Worm (Caenorhabditis elegans) whole organism, L4 larva: ENCODE measurements around the gene W04B5.6.
A peak's percentile ranks its signal among the peaks of the same experiment; 100 is the strongest.
"Not testable (repeated sequence)": the region's sequence is repeated elsewhere in the genome, so short reads cannot be mapped to it uniquely, and the experiment has no call there.

ENCODE experiments used
- D1046.2 ChIP-seq: fragments of 200-800 bp; sonication (Bioruptor generic); IDR thresholded peaks from 2 replicates; pipeline ENCODE4 v1.3.6; 2022; ENCODE audit warnings: missing genetic modification characterization, missing compliant biosample characterization
- F10B5.3 ChIP-seq: sonication (generic microtip); optimal IDR thresholded peaks from 2 replicates; lab custom pipeline; 2016; ENCODE audit warnings: mild to moderate bottlenecking, missing genetic modification characterization, missing compliant biosample characterization
- arid-1 ChIP-seq: fragments of 200-800 bp; sonication (Bioruptor generic); conservative IDR thresholded peaks from 2 replicates; pipeline ENCODE4 v1.3.6; 2022; ENCODE audit warnings: missing genetic modification reagents, missing genetic modification characterization, missing compliant biosample characterization
- attf-4 ChIP-seq: sonication (generic microtip); optimal IDR thresholded peaks from 3 replicates; lab custom pipeline; 2017; ENCODE audit warnings: missing biosample characterization, missing genetic modification characterization
- ceh-28 ChIP-seq: fragments of 150-350 bp; optimal IDR thresholded peaks from 2 replicates; lab custom pipeline; 2014; ENCODE audit warnings: missing biosample characterization, missing genetic modification reagents, missing genetic modification characterization
- ceh-32 ChIP-seq: sonication (generic microtip); optimal IDR thresholded peaks from 2 replicates; lab custom pipeline; 2016; ENCODE audit warnings: mild to moderate bottlenecking, missing genetic modification characterization, missing compliant biosample characterization; ENCODE audit not compliant: poor library complexity
- ceh-44 ChIP-seq: fragments of 200-800 bp; sonication (Bioruptor generic); IDR thresholded peaks from 2 replicates; pipeline ENCODE4 v1.3.6; 2022; ENCODE audit warnings: missing genetic modification reagents, missing genetic modification characterization, missing compliant biosample characterization
- ceh-82 ChIP-seq: sonication (generic microtip); optimal IDR thresholded peaks from 2 replicates; lab custom pipeline; 2017; ENCODE audit warnings: missing biosample characterization, missing genetic modification characterization
- ces-1 ChIP-seq: fragments of 150-350 bp; sonication (generic microtip); optimal IDR thresholded peaks from 4 replicates; lab custom pipeline; 2014; ENCODE audit warnings: missing biosample characterization, missing genetic modification reagents, missing genetic modification characterization
- dmd-8 ChIP-seq: fragments of 200-800 bp; sonication (Bioruptor generic); IDR thresholded peaks from 2 replicates; pipeline ENCODE4 v1.3.6; 2022; ENCODE audit warnings: missing genetic modification characterization, missing compliant biosample characterization
- dmd-9 ChIP-seq: fragments of 200-800 bp; sonication (Bioruptor generic); IDR thresholded peaks from 2 replicates; pipeline ENCODE4 v1.3.6; 2022; ENCODE audit warnings: missing genetic modification reagents, missing genetic modification characterization, missing compliant biosample characterization
- dve-1 ChIP-seq: sonication (generic microtip); optimal IDR thresholded peaks from 2 replicates; lab custom pipeline; 2017; ENCODE audit warnings: antibody characterized with exemption, mild to moderate bottlenecking, missing genetic modification characterization, missing compliant biosample characterization; ENCODE audit not compliant: insufficient read depth
- egl-43 ChIP-seq: fragments of 200-800 bp; sonication (Bioruptor generic); IDR thresholded peaks from 2 replicates; pipeline ENCODE4 v1.3.6; 2022; ENCODE audit warnings: missing genetic modification reagents, missing genetic modification characterization, missing compliant biosample characterization
- gei-8 ChIP-seq: fragments of 200-800 bp; sonication (Bioruptor generic); optimal IDR thresholded peaks from 2 replicates; lab custom pipeline; 2018; ENCODE audit warnings: mild to moderate bottlenecking, missing genetic modification characterization, missing compliant biosample characterization
- hlh-11 ChIP-seq: fragments of 200-800 bp; sonication (Bioruptor generic); optimal IDR thresholded peaks from 2 replicates; lab custom pipeline; 2018; ENCODE audit warnings: mild to moderate bottlenecking, missing genetic modification characterization, missing compliant biosample characterization
- lim-7 ChIP-seq: fragments of 200-800 bp; sonication (Bioruptor generic); IDR thresholded peaks from 2 replicates; pipeline ENCODE4 v1.3.6; 2022; ENCODE audit warnings: missing genetic modification characterization, missing compliant biosample characterization
- lin-13 ChIP-seq: fragments of 150-350 bp; optimal IDR thresholded peaks from 2 replicates; lab custom pipeline; 2014; ENCODE audit warnings: missing biosample characterization, missing genetic modification reagents, missing genetic modification characterization
- lin-38 ChIP-seq: fragments of 200-800 bp; sonication (Bioruptor generic); IDR thresholded peaks from 2 replicates; pipeline ENCODE4 v1.3.6; 2022; ENCODE audit warnings: missing genetic modification reagents, missing genetic modification characterization, missing compliant biosample characterization
- lir-3 ChIP-seq: sonication (generic microtip); optimal IDR thresholded peaks from 2 replicates; lab custom pipeline; 2016; ENCODE audit warnings: mild to moderate bottlenecking, missing genetic modification characterization, missing compliant biosample characterization
- lsy-2 ChIP-seq, 2 experiments: fragments of 150-350 bp in 1 of 2; sonication (generic microtip) in 1 of 2; optimal IDR thresholded peaks; 2 replicates each; lab custom pipeline; 2014 to 2017; ENCODE audit warnings: missing biosample characterization in 2 of 2, missing genetic modification characterization in 2 of 2
- madf-5 ChIP-seq, 2 experiments: fragments of 200-800 bp; sonication (Bioruptor generic); IDR thresholded peaks; 2 replicates each; pipeline ENCODE4 v1.3.6; 2022; ENCODE audit warnings: missing compliant biosample characterization in 2 of 2, missing genetic modification characterization in 2 of 2
- mdl-1 ChIP-seq, 2 experiments: fragments of 150-350 bp in 1 of 2; sonication (generic microtip) in 1 of 2; optimal IDR thresholded peaks; 2 replicates each; lab custom pipeline; 2014 to 2017; ENCODE audit warnings: missing biosample characterization in 2 of 2, missing genetic modification characterization in 2 of 2
- mdt-29 ChIP-seq: fragments of 200-800 bp; sonication (Bioruptor generic); IDR thresholded peaks from 2 replicates; pipeline ENCODE4 v1.3.6; 2022; ENCODE audit warnings: missing genetic modification reagents, missing genetic modification characterization, missing compliant biosample characterization
- nhr-10 ChIP-seq: fragments of 150-350 bp; optimal IDR thresholded peaks from 2 replicates; lab custom pipeline; 2014; ENCODE audit warnings: missing biosample characterization, missing genetic modification characterization
- nhr-102 ChIP-seq: sonication (generic microtip); optimal IDR thresholded peaks from 2 replicates; lab custom pipeline; 2016; ENCODE audit warnings: mild to moderate bottlenecking, missing genetic modification characterization, moderate library complexity, missing compliant biosample characterization
- nhr-11 ChIP-seq: fragments of 150-350 bp; optimal IDR thresholded peaks from 2 replicates; lab custom pipeline; 2014; ENCODE audit warnings: missing biosample characterization, missing genetic modification characterization
- spr-3 ChIP-seq: fragments of 200-800 bp; sonication (Bioruptor generic); optimal IDR thresholded peaks from 2 replicates; lab custom pipeline; 2018; ENCODE audit warnings: mild to moderate bottlenecking, missing genetic modification characterization, missing compliant biosample characterization
- unc-130 ChIP-seq: sonication (generic microtip); optimal IDR thresholded peaks from 2 replicates; lab custom pipeline; 2016; ENCODE audit warnings: missing genetic modification reagents, missing genetic modification characterization, missing compliant biosample characterization
- unc-62 ChIP-seq, 3 experiments: fragments of 150-350 bp in 1 of 3; sonication (generic microtip); optimal IDR thresholded peaks in 2 of 3; peaks in 1 of 3; 1 replicate in 1 of 3; 2 replicates in 2 of 3; lab custom pipeline; 2014 to 2017; ENCODE audit warnings: missing biosample characterization in 3 of 3, missing genetic modification characterization in 3 of 3, missing genetic modification reagents in 3 of 3, missing genotype in 1 of 3
- zip-11 ChIP-seq: fragments of 200-800 bp; sonication (Bioruptor generic); IDR thresholded peaks from 2 replicates; pipeline ENCODE4 v1.3.6; 2022; ENCODE audit warnings: missing genetic modification characterization, missing compliant biosample characterization

The W04B5.6 gene

ce11 chrIII:2435373-2435772 lies at the start of gene W04B5.6:
Gene W04B5.6 (minus strand): TSS chrIII:2435473.
- not testable (repeated sequence) for TF ChIP-seq egl-43 (GFP tag; lab: Robert Waterston, UW); unc-130 (GFP tag; lab: Kevin White, UChicago); madf-5 (GFP tag; IDR thresholded peaks at IDR 0.05; lab: Robert Waterston, UW)

- TF ChIP-seq arid-1 (GFP tag; lab: Robert Waterston, UW) (no peak), ceh-28 (tag; lab: Kevin White, UChicago) (peak; percentile 77)
Observed at ce11 chrIII:2482754-2483153, 47.5 kb upstream of the W04B5.6 start.

ce11 chrIII:2482171-2482570 lies 46.9 kb upstream of the W04B5.6 start:
- no peak for TF ChIP-seq nhr-11 (tag; lab: Kevin White, UChicago)
- TF ChIP-seq lin-13 (GFP tag; lab: Kevin White, UChicago), result peak; percentile 88
- peak in 1 of 2 experiments; percentile 68 for TF ChIP-seq lsy-2 (tag; optimal IDR thresholded peaks at IDR 0.05; lab: Kevin White, UChicago)
- TF ChIP-seq ceh-82 (tag; lab: Kevin White, UChicago), result no peak

ce11 chrIII:2478605-2479004 lies 43.3 kb upstream of the W04B5.6 start:
- TF ChIP-seq ceh-28 (tag; lab: Kevin White, UChicago), result peak; percentile 98
- TF ChIP-seq ces-1 (GFP tag; lab: Kevin White, UChicago), result no peak
- 0 out of 2 replicates have a peak, but pooled peaks have one; percentile 24 for TF ChIP-seq dmd-9 (GFP tag; lab: Robert Waterston, UW)

ce11 chrIII:2477303-2477702 lies 42.0 kb upstream of the W04B5.6 start:
- TF ChIP-seq lin-38 (GFP tag; lab: Robert Waterston, UW) (peak; percentile 62), spr-3 (GFP tag; lab: Kevin White, UChicago) (no peak)

- TF ChIP-seq mdt-29, result no peak
- no peak for TF ChIP-seq lim-7
- TF ChIP-seq mdl-1 (tag; optimal IDR thresholded peaks at IDR 0.05; lab: Kevin White, UChicago), result no peak
Observed at ce11 chrIII:2474781-2475180, 39.5 kb upstream of the W04B5.6 start.

ce11 chrIII:2473554-2473953 lies 38.3 kb upstream of the W04B5.6 start, which contains the start of gene smg-6:
Gene smg-6 (plus strand): TSS chrIII:2473854.
- TF ChIP-seq dmd-8 (GFP tag; lab: Robert Waterston, UW) (no peak), hlh-11 (tag; lab: Kevin White, UChicago) (no peak), D1046.2 (GFP tag; lab: Robert Waterston, UW) (no peak), lir-3 (tag; lab: Kevin White, UChicago) (no peak), ceh-32 (no peak), dve-1 (tag; lab: Kevin White, UChicago) (no peak), mdt-29 (no peak), zip-11 (GFP tag; lab: Robert Waterston, UW) (no peak), attf-4 (no peak), nhr-102 (no peak), nhr-10 (tag; lab: Kevin White, UChicago) (no peak), gei-8 (GFP tag; lab: Kevin White, UChicago) (no peak), F10B5.3 (tag; lab: Kevin White, UChicago) (no peak), ceh-44 (GFP tag; lab: Robert Waterston, UW) (no peak), unc-62 (GFP tag; optimal IDR thresholded peaks at IDR 0.05 in 1 of 2; lab: Kevin White, UChicago) (no peak), unc-62 (tag; optimal IDR thresholded peaks at IDR 0.05; lab: Kevin White, UChicago) (no peak)
- TF ChIP-seq, all 104 proteins: peak for 0
